Worm (Caenorhabditis elegans) whole organism, young adult: ENCODE data around the gene ZK899.2.

Experiments used
- B0336.3 ChIP-seq: fragments of 200-800 bp; sonication (Bioruptor generic); IDR thresholded peaks from 2 replicates; pipeline ENCODE4 v1.3.6; 2022; ENCODE audit warnings: missing genetic modification characterization, missing compliant biosample characterization
- D2030.7 ChIP-seq: fragments of 200-800 bp; sonication (Bioruptor generic); IDR thresholded peaks from 2 replicates; pipeline ENCODE4 v1.3.6; 2022; ENCODE audit warnings: missing genetic modification reagents, missing genetic modification characterization, missing compliant biosample characterization
- F33H1.4 ChIP-seq: fragments of 200-800 bp; sonication (Bioruptor generic); IDR thresholded peaks from 2 replicates; pipeline ENCODE4 v1.3.6; 2022; ENCODE audit warnings: missing genetic modification reagents, missing genetic modification characterization, missing compliant biosample characterization
- F49E8.2 ChIP-seq: sonication (generic microtip); optimal IDR thresholded peaks from 3 replicates; lab custom pipeline; 2017; ENCODE audit warnings: missing genetic modification characterization, mild to moderate bottlenecking, missing compliant biosample characterization, antibody characterized with exemption, moderate library complexity; ENCODE audit not compliant: insufficient read depth
- K11D2.4 ChIP-seq: fragments of 200-800 bp; sonication (Bioruptor generic); IDR thresholded peaks from 2 replicates; pipeline ENCODE4 v1.3.6; 2022; ENCODE audit warnings: missing genetic modification reagents, missing genetic modification characterization, missing compliant biosample characterization
- K12H6.12 ChIP-seq: fragments of 200-800 bp; sonication (Bioruptor generic); optimal IDR thresholded peaks from 2 replicates; lab custom pipeline; 2018; ENCODE audit warnings: mild to moderate bottlenecking, missing genetic modification characterization, missing compliant biosample characterization
- ZK185.1 ChIP-seq: sonication (generic microtip); optimal IDR thresholded peaks from 2 replicates; lab custom pipeline; 2016; ENCODE audit warnings: mild to moderate bottlenecking, missing genetic modification characterization, missing compliant biosample characterization; ENCODE audit not compliant: poor library complexity, severe bottlenecking
- akir-1 ChIP-seq: fragments of 200-800 bp; sonication (Bioruptor generic); optimal IDR thresholded peaks from 2 replicates; lab custom pipeline; 2018; ENCODE audit warnings: mild to moderate bottlenecking, missing genetic modification characterization, moderate library complexity, missing compliant biosample characterization
- aptf-2 ChIP-seq: fragments of 200-800 bp; sonication (Bioruptor generic); conservative IDR thresholded peaks from 2 replicates; pipeline ENCODE4 v1.3.6; 2022; ENCODE audit warnings: missing genetic modification reagents, missing genetic modification characterization, missing compliant biosample characterization
- atf-7 ChIP-seq: sonication (generic microtip); optimal IDR thresholded peaks from 2 replicates; lab custom pipeline; 2017; ENCODE audit warnings: mild to moderate bottlenecking, missing genetic modification characterization, missing compliant biosample characterization
- attf-5 ChIP-seq: fragments of 200-800 bp; sonication (Bioruptor generic); optimal IDR thresholded peaks from 2 replicates; lab custom pipeline; 2018; ENCODE audit warnings: mild to moderate bottlenecking, missing genetic modification characterization, missing compliant biosample characterization
- cebp-1 ChIP-seq, 2 experiments: fragments of 200-800 bp in 1 of 2; sonication (Bioruptor generic) in 1 of 2; sonication (generic microtip) in 1 of 2; IDR thresholded peaks in 1 of 2; optimal IDR thresholded peaks in 1 of 2; 2 replicates each; pipeline versions ENCODE4 v1.3.6 to Lab custom; 2017 to 2022; ENCODE audit warnings: missing compliant biosample characterization in 2 of 2, missing genetic modification characterization in 2 of 2, mild to moderate bottlenecking in 1 of 2, missing genetic modification reagents in 1 of 2, moderate library complexity in 1 of 2
- cebp-2 ChIP-seq: fragments of 200-800 bp; sonication (Bioruptor generic); IDR thresholded peaks from 2 replicates; pipeline ENCODE4 v1.3.6; 2022; ENCODE audit warnings: missing genetic modification characterization, missing compliant biosample characterization
- chd-7 ChIP-seq: sonication (generic microtip); optimal IDR thresholded peaks from 2 replicates; lab custom pipeline; 2016; ENCODE audit warnings: mild to moderate bottlenecking, missing genetic modification characterization, moderate library complexity, missing compliant biosample characterization
- die-1 ChIP-seq: sonication (generic microtip); optimal IDR thresholded peaks from 2 replicates; lab custom pipeline; 2016; ENCODE audit warnings: missing genotype, mild to moderate bottlenecking, missing genetic modification characterization, missing compliant biosample characterization
- dpl-1 ChIP-seq: fragments of 150-350 bp; optimal IDR thresholded peaks from 2 replicates; lab custom pipeline; 2014; ENCODE audit warnings: missing biosample characterization, missing genetic modification reagents, missing genetic modification characterization
- egl-18 ChIP-seq: fragments of 200-800 bp; sonication (Bioruptor generic); IDR thresholded peaks from 2 replicates; pipeline ENCODE4 v1.3.6; 2022; ENCODE audit warnings: missing genetic modification reagents, missing genetic modification characterization, missing compliant biosample characterization
- hmg-20 ChIP-seq: fragments of 200-800 bp; sonication (Bioruptor generic); IDR thresholded peaks from 2 replicates; pipeline ENCODE4 v1.3.6; 2022; ENCODE audit warnings: missing genetic modification reagents, missing genetic modification characterization, missing compliant biosample characterization
- let-526 ChIP-seq: fragments of 200-800 bp; sonication (Bioruptor generic); IDR thresholded peaks from 2 replicates; pipeline ENCODE4 v1.3.6; 2022; ENCODE audit warnings: missing genetic modification reagents, missing genetic modification characterization, missing compliant biosample characterization
- let-607 ChIP-seq, 2 experiments: fragments of 200-800 bp in 1 of 2; sonication (Bioruptor generic) in 1 of 2; sonication (generic microtip) in 1 of 2; optimal IDR thresholded peaks; 2 replicates each; lab custom pipeline; 2016 to 2018; ENCODE audit warnings: mild to moderate bottlenecking in 2 of 2, missing compliant biosample characterization in 2 of 2, missing genetic modification characterization in 2 of 2, moderate library complexity in 2 of 2, missing genotype in 1 of 2
- lin-35 ChIP-seq, 3 experiments: fragments of 150-350 bp in 2 of 3; sonication (generic microtip) in 1 of 3; optimal IDR thresholded peaks; 2 replicates each; lab custom pipeline; 2014 to 2018; ENCODE audit warnings: missing biosample characterization in 3 of 3, missing genetic modification characterization in 3 of 3, missing genetic modification reagents in 3 of 3
- lin-40 ChIP-seq: sonication (generic microtip); optimal IDR thresholded peaks from 2 replicates; lab custom pipeline; 2016; ENCODE audit warnings: missing genetic modification characterization, mild to moderate bottlenecking, missing compliant biosample characterization, missing genotype, missing genetic modification reagents
- lsl-1 ChIP-seq: fragments of 200-800 bp; sonication (Bioruptor generic); optimal IDR thresholded peaks from 2 replicates; lab custom pipeline; 2018; ENCODE audit warnings: mild to moderate bottlenecking, missing genetic modification characterization, moderate library complexity, missing compliant biosample characterization
- madf-10 ChIP-seq: sonication (generic microtip); optimal IDR thresholded peaks from 2 replicates; lab custom pipeline; 2016; ENCODE audit warnings: mild to moderate bottlenecking, missing genetic modification characterization, missing compliant biosample characterization
- madf-3 ChIP-seq: fragments of 200-800 bp; sonication (Bioruptor generic); IDR thresholded peaks from 2 replicates; pipeline ENCODE4 v1.3.6; 2022; ENCODE audit warnings: missing genetic modification reagents, missing genetic modification characterization, missing compliant biosample characterization
- madf-8 ChIP-seq: fragments of 200-800 bp; sonication (Bioruptor generic); conservative IDR thresholded peaks from 2 replicates; pipeline ENCODE4 v1.3.6; 2022; ENCODE audit warnings: missing genetic modification reagents, missing genetic modification characterization, missing compliant biosample characterization
- nhr-120 ChIP-seq: fragments of 200-800 bp; sonication (Bioruptor generic); IDR thresholded peaks from 2 replicates; pipeline ENCODE4 v1.3.6; 2022; ENCODE audit warnings: missing genetic modification characterization, missing compliant biosample characterization
- nhr-80 ChIP-seq: sonication (generic microtip); optimal IDR thresholded peaks from 2 replicates; lab custom pipeline; 2016; ENCODE audit warnings: missing genetic modification characterization, missing compliant biosample characterization
- nhr-90 ChIP-seq: sonication (generic microtip); optimal IDR thresholded peaks from 2 replicates; lab custom pipeline; 2016; ENCODE audit warnings: missing genotype, mild to moderate bottlenecking, missing genetic modification characterization, missing compliant biosample characterization
- rec-8 ChIP-seq, 2 experiments: sonication (generic microtip); optimal IDR thresholded peaks; 2 replicates each; lab custom pipeline; 2016; ENCODE audit warnings: mild to moderate bottlenecking in 2 of 2, missing genetic modification characterization in 2 of 2, missing genetic modification reagents in 2 of 2, missing genotype in 2 of 2, missing biosample characterization in 1 of 2, missing compliant biosample characterization in 1 of 2, moderate library complexity in 1 of 2
- snpc-1.3 ChIP-seq: sonication (generic microtip); optimal IDR thresholded peaks from 2 replicates; lab custom pipeline; 2017; ENCODE audit warnings: missing genetic modification characterization, mild to moderate bottlenecking, missing compliant biosample characterization, antibody characterized with exemption, moderate library complexity, missing genotype, missing genetic modification reagents; ENCODE audit not compliant: insufficient read depth
- snpc-4 ChIP-seq, 5 experiments: fragments of 150-350 bp in 1 of 5; sonication (generic microtip) in 4 of 5; optimal IDR thresholded peaks; 2 replicates each; lab custom pipeline; 2014 to 2018; ENCODE audit warnings: missing genetic modification characterization in 5 of 5, missing biosample characterization in 3 of 5, antibody characterized with exemption in 2 of 5, mild to moderate bottlenecking in 2 of 5, missing compliant biosample characterization in 2 of 5, missing genotype in 2 of 5, moderate library complexity in 2 of 5, missing genetic modification reagents in 1 of 5
- zfh-2 ChIP-seq: fragments of 200-800 bp; sonication (Bioruptor generic); conservative IDR thresholded peaks from 2 replicates; pipeline ENCODE4 v1.3.6; 2022; ENCODE audit warnings: missing genetic modification reagents, missing genetic modification characterization, missing compliant biosample characterization
- ztf-26 ChIP-seq: sonication (generic microtip); optimal IDR thresholded peaks from 2 replicates; lab custom pipeline; 2017; ENCODE audit warnings: missing genetic modification characterization, missing compliant biosample characterization

Gene ZK899.2

DNA sequence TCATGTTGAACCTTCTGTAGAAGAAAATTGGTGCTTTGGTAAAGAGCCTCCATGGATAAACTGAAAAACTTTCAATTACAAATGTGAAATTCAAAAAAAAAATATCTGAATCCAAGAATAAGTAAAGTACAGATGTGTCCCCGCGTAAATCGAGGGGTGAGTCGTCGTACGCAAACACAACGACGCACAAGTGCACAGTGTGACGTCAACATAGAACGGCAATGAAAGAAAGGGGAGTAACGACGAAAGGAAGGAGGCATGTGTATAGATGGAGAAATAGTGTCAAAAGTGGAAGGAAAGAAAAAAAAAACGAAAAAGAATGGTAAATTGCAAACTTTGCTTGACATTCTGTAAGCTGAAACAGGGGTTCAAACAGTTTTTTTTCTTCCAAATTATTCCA is 10.3 kb downstream of the ZK899.2 start, which contains the start of gene memb-1 (continued):
- TF ChIP-seq let-526 (GFP tag; lab: Robert Waterston, UW) = no peak
- peak in 1 of 3 experiments; percentile 47 for TF ChIP-seq lin-35 (GFP tag; optimal IDR thresholded peaks at IDR 0.05; lab: Kevin White, UChicago)
- no peak for TF ChIP-seq madf-3 (GFP tag; lab: Robert Waterston, UW)
- no peak for TF ChIP-seq hmg-20 (GFP tag; lab: Robert Waterston, UW)
- TF ChIP-seq madf-8 (GFP tag; lab: Robert Waterston, UW) = no peak
- no peak for TF ChIP-seq F49E8.2
- TF ChIP-seq ztf-26 (tag; lab: Kevin White, UChicago) = no peak
- TF ChIP-seq K11D2.4 (GFP tag; lab: Robert Waterston, UW) = no peak
- TF ChIP-seq dpl-1 = no peak
- TF ChIP-seq K12H6.12 (tag; lab: Kevin White, UChicago) = no peak
- peak; percentile 60 for TF ChIP-seq lin-40 (tag; lab: Kevin White, UChicago)

DNA sequence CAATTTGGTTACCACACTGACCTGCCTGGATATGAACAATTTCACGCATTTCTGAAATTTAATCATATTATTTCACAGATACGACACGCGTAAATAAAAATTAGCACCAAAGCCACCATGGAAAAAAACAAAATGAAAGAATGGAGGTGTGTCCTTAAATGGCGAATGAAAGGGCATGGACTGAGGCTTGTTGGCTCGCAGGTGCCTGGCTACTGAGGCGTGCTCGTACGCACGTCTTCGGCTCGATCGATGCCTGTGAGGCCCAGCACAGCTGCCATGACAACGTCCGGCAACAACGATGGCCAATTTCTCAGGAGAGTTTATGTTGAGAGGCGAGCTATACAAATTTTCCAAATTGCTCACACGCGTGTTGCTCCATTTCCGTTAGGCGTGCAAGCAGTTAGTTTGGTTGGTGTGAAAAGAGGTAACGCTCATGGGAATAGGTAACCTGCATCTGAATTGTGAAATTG is 14.9 kb downstream of the ZK899.2 start, which contains the start of gene tbb-4:
TSS of gene tbb-4 (minus strand) at position 51 of the 470 bp plus-strand sequence.
- peak; percentile 63; the same call in 1 of the 2 replicates for TF ChIP-seq zfh-2
- no peak for TF ChIP-seq cebp-2 (GFP tag; lab: Robert Waterston, UW)
- TF ChIP-seq, all 124 proteins: peak for 1

DNA sequence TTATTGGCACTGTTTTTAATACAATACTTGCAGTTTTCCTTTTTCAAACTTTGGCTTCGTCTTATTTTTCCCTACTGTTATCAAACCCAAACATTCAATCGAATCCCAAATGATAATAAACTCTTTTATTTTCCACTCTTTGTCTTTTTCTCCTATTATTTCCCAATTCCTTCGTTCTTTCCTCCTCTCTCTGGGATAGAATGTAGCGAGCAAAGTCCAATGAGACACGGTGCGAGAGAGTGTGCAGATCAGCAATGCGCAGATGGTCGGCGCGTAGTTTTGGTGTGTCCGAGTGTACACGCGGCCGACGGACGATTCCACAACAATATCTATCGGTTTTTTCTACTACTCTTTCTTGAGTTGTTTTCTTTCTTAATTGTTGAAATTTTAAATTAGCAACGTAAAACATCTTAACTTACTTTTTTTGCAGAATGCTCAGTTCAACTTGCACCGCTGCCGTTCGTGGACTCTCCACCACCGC is 20.8 kb downstream of the ZK899.2 start, which contains the start of gene B0272.3:
TSS of gene B0272.3 (plus strand) at position 431 of the 481 bp plus-strand sequence.
- peak; percentile 48 for TF ChIP-seq lin-40 (tag; lab: Kevin White, UChicago)
- TF ChIP-seq attf-5 (GFP tag; lab: Kevin White, UChicago) = peak; percentile 6
- TF ChIP-seq F33H1.4 (GFP tag; lab: Robert Waterston, UW) = no peak
- peak; percentile 32 for TF ChIP-seq atf-7
- no peak for TF ChIP-seq cebp-1 (GFP tag; IDR thresholded peaks at IDR 0.05; lab: Robert Waterston, UW)
- TF ChIP-seq cebp-1 (tag; optimal IDR thresholded peaks at IDR 0.05; lab: Kevin White, UChicago) = peak; percentile 73
- peak; percentile 3 for TF ChIP-seq die-1
- no peak for TF ChIP-seq D2030.7
- TF ChIP-seq nhr-120 (GFP tag; lab: Robert Waterston, UW) = no peak
- peak; percentile 79 for TF ChIP-seq nhr-80 (tag; lab: Kevin White, UChicago)
- TF ChIP-seq snpc-4 (GFP tag; optimal IDR thresholded peaks at IDR 0.05; lab: Kevin White, UChicago) = no peak
- TF ChIP-seq snpc-4 (tag; optimal IDR thresholded peaks at IDR 0.05; lab: Kevin White, UChicago) = peak in 3 of 4 experiments; percentile 31 to 50 (median 41)
- TF ChIP-seq B0336.3 (GFP tag; lab: Robert Waterston, UW) = peak; percentile 49; the same call in 1 of the 2 replicates
- peak; percentile 37 for TF ChIP-seq madf-10 (tag; lab: Kevin White, UChicago)
- TF ChIP-seq let-607 (tag; optimal IDR thresholded peaks at IDR 0.05; lab: Kevin White, UChicago) = peak in 1 of 2 experiments; percentile 69
- no peak for TF ChIP-seq lsl-1 (GFP tag; lab: Kevin White, UChicago)
- peak; percentile 46 for TF ChIP-seq chd-7 (tag; lab: Kevin White, UChicago)
- TF ChIP-seq akir-1 (GFP tag; lab: Kevin White, UChicago) = no peak
- TF ChIP-seq ZK185.1 (tag; lab: Kevin White, UChicago) = no peak
- 0 out of 2 replicates have a peak, but pooled peaks have one; percentile 32 for TF ChIP-seq zfh-2
- TF ChIP-seq egl-18 = no peak

DNA sequence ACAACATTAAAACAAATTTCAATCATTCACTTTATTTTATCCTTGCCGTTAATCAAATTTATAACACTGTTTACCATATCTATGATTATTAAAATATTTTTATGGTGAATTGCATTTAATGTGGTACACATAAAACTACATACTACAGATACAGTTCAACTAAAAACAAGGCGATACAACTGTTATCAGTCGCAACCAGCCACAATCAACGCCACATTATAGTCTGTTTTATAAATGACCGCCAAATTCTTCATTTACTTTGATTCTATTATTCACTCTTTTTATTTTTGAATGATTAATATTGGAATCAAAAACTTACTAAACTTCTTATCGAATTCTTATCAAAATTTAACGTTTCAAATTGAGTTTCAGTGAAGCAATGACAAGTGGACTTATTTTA is 23.7 kb downstream of the ZK899.2 start, which contains the start of gene B0272.4:
TSS of gene B0272.4 (plus strand) at position 373 of the 400 bp plus-strand sequence.
- TF ChIP-seq aptf-2 = no peak
- peak; percentile 60 for TF ChIP-seq nhr-80 (tag; lab: Kevin White, UChicago)
- TF ChIP-seq snpc-1.3 (tag; lab: Kevin White, UChicago) = no peak
- TF ChIP-seq nhr-90 = no peak
- TF ChIP-seq rec-8 (tag; optimal IDR thresholded peaks at IDR 0.05; lab: Kevin White, UChicago) = no peak
- TF ChIP-seq ZK185.1 (tag; lab: Kevin White, UChicago) = no peak
